Fruit fly (Drosophila melanogaster): ENCODE data around the gene CG4325.

The CG4325 gene

DNA sequence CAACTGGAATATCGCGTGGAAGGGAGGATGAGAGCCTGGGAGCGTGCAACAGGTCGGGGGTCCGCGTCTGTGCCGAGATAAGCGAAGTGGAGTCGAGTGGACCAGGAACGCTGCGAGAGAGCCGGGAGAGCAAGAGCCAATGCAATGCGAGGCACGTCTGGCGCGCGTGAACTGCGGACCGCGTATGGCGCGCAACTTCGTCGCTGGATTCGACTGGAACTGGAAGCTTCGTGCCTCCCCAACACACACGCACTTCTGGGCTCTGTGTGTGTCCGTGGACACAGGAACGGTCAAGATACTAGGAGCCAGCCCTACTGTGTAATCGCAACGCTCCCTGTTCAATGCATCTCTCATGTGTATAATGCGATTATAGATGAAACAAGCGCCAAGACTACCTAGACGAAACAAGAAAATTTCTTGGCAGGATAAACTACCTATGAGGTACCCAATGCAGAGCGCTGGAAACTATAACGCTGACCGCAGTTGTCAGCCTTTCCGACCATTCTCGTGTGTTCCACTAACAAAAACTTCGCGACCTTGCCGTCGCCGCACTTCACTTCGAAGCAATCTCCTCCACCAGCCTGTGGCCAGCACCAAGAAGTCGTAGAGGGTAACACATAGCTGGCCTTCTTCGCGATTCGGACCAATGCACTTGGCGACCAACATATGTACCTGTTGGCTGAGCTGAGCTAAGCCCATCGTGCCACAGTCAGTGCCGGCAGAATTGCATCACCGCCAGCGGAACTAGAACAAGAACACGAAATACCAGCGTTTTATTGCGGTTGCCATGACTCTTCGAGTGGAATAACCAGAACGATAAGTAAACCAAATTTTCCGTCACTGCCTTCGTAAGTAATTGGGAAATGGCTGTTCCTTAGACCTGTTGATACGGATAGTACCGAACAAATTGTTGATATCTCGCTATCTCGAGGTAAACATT is 28.5 kb upstream of the CG4325 start, which contains the start of gene Rtca:
TSS of gene Rtca (plus strand) at position 536 of the 940 bp plus-strand sequence.
- TF ChIP-seq tj (GFP tag; optimal IDR thresholded peaks at IDR 0.05) (peak; percentile 19), cnc (optimal IDR thresholded peaks at IDR 0.05) (no peak), Crg-1 (GFP tag; optimal IDR thresholded peaks at IDR 0.05) (peak; percentile 12), toe (GFP tag; optimal IDR thresholded peaks at IDR 0.05) (no peak), CG33017 (tag; optimal IDR thresholded peaks at IDR 0.05) (peak; percentile 21), ovo (GFP tag; optimal IDR thresholded peaks at IDR 0.05) (no peak), kay (GFP tag; ENCODE audit: borderline replicate concordance) (no peak), pad (GFP tag; optimal IDR thresholded peaks at IDR 0.05) (peak; percentile 35), Hr96 (GFP tag; optimal IDR thresholded peaks at IDR 0.05) (peak; percentile 62), Mnt (GFP tag; optimal IDR thresholded peaks at IDR 0.05) (peak; percentile 7), CG12768 (GFP tag; optimal IDR thresholded peaks at IDR 0.05) (peak; percentile 59), CG7101 (tag; optimal IDR thresholded peaks at IDR 0.05) (peak; percentile 72), CG1620 (GFP tag; optimal IDR thresholded peaks at IDR 0.05) (no peak), CG11617 (GFP tag; optimal IDR thresholded peaks at IDR 0.05) (peak; percentile 73), CG7045 (GFP tag; optimal IDR thresholded peaks at IDR 0.05) (peak; percentile 49), bab1 (GFP tag; optimal IDR thresholded peaks at IDR 0.05) (peak; percentile 9)

DNA sequence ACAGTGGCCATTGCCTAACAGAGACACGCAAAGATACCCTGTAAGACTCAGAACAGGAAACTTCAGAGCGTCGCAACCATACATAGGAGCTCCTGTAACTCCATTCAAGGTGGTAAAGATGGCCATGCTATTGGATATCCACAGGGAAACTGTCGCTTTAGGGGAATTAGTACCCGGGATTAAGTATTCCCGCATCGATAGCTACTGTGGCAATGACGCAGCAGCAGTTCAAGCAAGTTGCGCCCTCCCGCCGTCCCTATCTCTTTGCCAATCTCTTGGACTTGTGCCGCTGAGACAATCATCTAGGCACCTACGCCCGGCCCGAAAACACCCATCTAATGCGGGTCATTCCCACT is 27.1 kb upstream of the CG4325 start:
- peak; percentile 47 for TF ChIP-seq CG11617 (GFP tag; optimal IDR thresholded peaks at IDR 0.05)
- peak; percentile 12 for TF ChIP-seq tj (GFP tag; optimal IDR thresholded peaks at IDR 0.05)
- TF ChIP-seq toe (GFP tag; optimal IDR thresholded peaks at IDR 0.05), result peak; percentile 66
- TF ChIP-seq CG14711 (tag; optimal IDR thresholded peaks at IDR 0.05), result peak; percentile 72
- no peak for TF ChIP-seq CG5204 (GFP tag; optimal IDR thresholded peaks at IDR 0.05)
- peak; percentile 49 for TF ChIP-seq pad (GFP tag; optimal IDR thresholded peaks at IDR 0.05)
- peak in 1 of 2 experiments; percentile 83 for TF ChIP-seq cnc (optimal IDR thresholded peaks at IDR 0.05)
- TF ChIP-seq CG1620 (GFP tag; optimal IDR thresholded peaks at IDR 0.05), result peak; percentile 64
- TF ChIP-seq Clk (GFP tag; optimal IDR thresholded peaks at IDR 0.05), result no peak
- peak; percentile 78 for TF ChIP-seq CG12768 (GFP tag; optimal IDR thresholded peaks at IDR 0.05)
- peak; percentile 24 for TF ChIP-seq ovo (GFP tag; optimal IDR thresholded peaks at IDR 0.05)
- TF ChIP-seq Hr96 (GFP tag; optimal IDR thresholded peaks at IDR 0.05), result peak; percentile 83
- peak; percentile 6 for TF ChIP-seq CG33017 (tag; optimal IDR thresholded peaks at IDR 0.05)
- TF ChIP-seq CG7045 (GFP tag; optimal IDR thresholded peaks at IDR 0.05), result peak; percentile 55
- peak; percentile 38 for TF ChIP-seq bab1 (GFP tag; optimal IDR thresholded peaks at IDR 0.05)
- TF ChIP-seq CG7101 (tag; optimal IDR thresholded peaks at IDR 0.05), result peak; percentile 69
- TF ChIP-seq kay (GFP tag; ENCODE audit: borderline replicate concordance), result no peak
- TF ChIP-seq Mnt (GFP tag; optimal IDR thresholded peaks at IDR 0.05), result no peak
- TF ChIP-seq cic (GFP tag; optimal IDR thresholded peaks at IDR 0.05), result no peak
- TF ChIP-seq Crg-1 (GFP tag; optimal IDR thresholded peaks at IDR 0.05), result peak; percentile 41

DNA sequence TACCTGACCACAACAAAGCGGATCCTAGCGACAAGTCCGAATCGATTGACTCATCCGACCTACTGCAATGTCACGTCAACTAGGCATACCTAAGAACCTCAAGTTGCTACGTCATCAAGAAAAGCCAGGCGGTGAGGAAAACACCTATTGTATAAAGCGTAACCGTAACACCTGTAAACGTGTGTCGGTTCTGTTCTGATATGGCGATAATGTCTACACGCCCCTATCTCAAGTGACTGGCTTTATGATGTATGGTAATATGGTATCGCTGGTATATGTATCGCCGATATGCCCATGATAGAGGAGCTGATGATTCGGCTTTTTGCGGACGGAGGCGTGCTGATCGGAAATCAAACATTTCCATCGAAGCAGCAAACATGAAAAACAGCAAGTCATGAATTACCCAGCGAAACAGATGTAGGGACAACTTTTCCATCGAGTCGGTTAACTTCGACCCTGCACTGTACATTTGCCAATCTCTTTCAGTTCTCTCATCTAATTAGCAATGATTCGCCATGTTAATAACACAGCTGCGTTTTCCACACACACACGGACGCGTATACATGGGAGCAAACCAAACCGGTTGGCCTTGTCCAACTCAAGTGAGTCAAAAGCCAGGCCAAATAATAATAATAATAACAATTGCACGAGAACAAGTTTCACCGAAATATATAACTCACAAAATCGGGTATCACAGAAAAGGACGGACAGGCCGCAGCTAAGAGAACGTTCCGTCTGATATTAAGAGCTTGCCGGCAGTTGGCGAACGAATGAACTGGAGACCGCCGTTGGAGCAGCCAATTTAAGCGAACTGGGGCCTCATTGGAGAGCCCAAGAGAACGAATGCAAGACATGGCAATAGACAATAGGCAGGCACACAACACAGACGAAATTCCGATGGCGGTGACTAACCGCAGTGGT is 26.4 kb upstream of the CG4325 start:
- no peak for TF ChIP-seq cic (GFP tag; optimal IDR thresholded peaks at IDR 0.05)
- peak; percentile 68 to 82 for TF ChIP-seq cnc (optimal IDR thresholded peaks at IDR 0.05)
- peak; percentile 29 for TF ChIP-seq ovo (GFP tag; optimal IDR thresholded peaks at IDR 0.05)
- no peak for TF ChIP-seq CG5204 (GFP tag; optimal IDR thresholded peaks at IDR 0.05)
- peak; percentile 4 for TF ChIP-seq bab1 (GFP tag; optimal IDR thresholded peaks at IDR 0.05)
- TF ChIP-seq tj (GFP tag; optimal IDR thresholded peaks at IDR 0.05), result peak; percentile 50

- no peak for TF ChIP-seq Clk (GFP tag; optimal IDR thresholded peaks at IDR 0.05)
- TF ChIP-seq CG5204 (GFP tag; optimal IDR thresholded peaks at IDR 0.05), result no peak
- no peak for TF ChIP-seq CG7045 (GFP tag; optimal IDR thresholded peaks at IDR 0.05)
- TF ChIP-seq Hr96 (GFP tag; optimal IDR thresholded peaks at IDR 0.05), result no peak
- TF ChIP-seq bab1 (GFP tag; optimal IDR thresholded peaks at IDR 0.05), result no peak
- TF ChIP-seq toe (GFP tag; optimal IDR thresholded peaks at IDR 0.05), result no peak
- no peak for TF ChIP-seq CG7101 (tag; optimal IDR thresholded peaks at IDR 0.05)
- no peak for TF ChIP-seq pad (GFP tag; optimal IDR thresholded peaks at IDR 0.05)
- TF ChIP-seq CG1620 (GFP tag; optimal IDR thresholded peaks at IDR 0.05), result no peak
- TF ChIP-seq CG33017 (tag; optimal IDR thresholded peaks at IDR 0.05), result no peak
- TF ChIP-seq kay (GFP tag; ENCODE audit: borderline replicate concordance), result no peak
- no peak for TF ChIP-seq CG11617 (GFP tag; optimal IDR thresholded peaks at IDR 0.05)
- TF ChIP-seq cnc (optimal IDR thresholded peaks at IDR 0.05), result no peak
- no peak for TF ChIP-seq cic (GFP tag; optimal IDR thresholded peaks at IDR 0.05)
- no peak for TF ChIP-seq Crg-1 (GFP tag; optimal IDR thresholded peaks at IDR 0.05)
- no peak for TF ChIP-seq ovo (GFP tag; optimal IDR thresholded peaks at IDR 0.05)
- no peak for TF ChIP-seq tj (GFP tag; optimal IDR thresholded peaks at IDR 0.05)
These were observed 24.7 kb upstream of the CG4325 start, which contains the start of gene CG4194 for dm6 chrX:2068292-2068691. TSS of gene CG4194 (plus strand) at chrX:2068592.

dm6 chrX:2066259-2066658 is 22.6 kb upstream of the CG4325 start, which contains the start of gene CG14054:
TSS of gene CG14054 (minus strand) at chrX:2066359.
- TF ChIP-seq CG12768 (GFP tag; optimal IDR thresholded peaks at IDR 0.05), result no peak
- TF ChIP-seq CG1620 (GFP tag; optimal IDR thresholded peaks at IDR 0.05), result no peak
- no peak for TF ChIP-seq Clk (GFP tag; optimal IDR thresholded peaks at IDR 0.05)
- TF ChIP-seq CG7045 (GFP tag; optimal IDR thresholded peaks at IDR 0.05), result no peak
- no peak for TF ChIP-seq kay (GFP tag; ENCODE audit: borderline replicate concordance)
- no peak for TF ChIP-seq CG5204 (GFP tag; optimal IDR thresholded peaks at IDR 0.05)
- TF ChIP-seq ovo (GFP tag; optimal IDR thresholded peaks at IDR 0.05), result no peak
- TF ChIP-seq toe (GFP tag; optimal IDR thresholded peaks at IDR 0.05), result no peak
- no peak for TF ChIP-seq Crg-1 (GFP tag; optimal IDR thresholded peaks at IDR 0.05)
- no peak for TF ChIP-seq CG33017 (tag; optimal IDR thresholded peaks at IDR 0.05)
- no peak for TF ChIP-seq tj (GFP tag; optimal IDR thresholded peaks at IDR 0.05)
- no peak for TF ChIP-seq CG7101 (tag; optimal IDR thresholded peaks at IDR 0.05)
- no peak for TF ChIP-seq pad (GFP tag; optimal IDR thresholded peaks at IDR 0.05)
- TF ChIP-seq bab1 (GFP tag; optimal IDR thresholded peaks at IDR 0.05), result no peak
- no peak for TF ChIP-seq Hr96 (GFP tag; optimal IDR thresholded peaks at IDR 0.05)
